Worm (Caenorhabditis elegans) whole organism, L4 larva: ENCODE data around the gene sup-26.

Source experiments
- Y105C5A.15 ChIP-seq: fragments of 200-800 bp; sonication (Bioruptor generic); IDR thresholded peaks from 2 replicates; pipeline ENCODE4 v1.3.6; 2022; ENCODE audit warnings: missing genetic modification characterization, missing compliant biosample characterization
- Y48G9A.11 ChIP-seq: fragments of 200-800 bp; sonication (Bioruptor generic); IDR thresholded peaks from 2 replicates; pipeline ENCODE4 v1.3.6; 2022; ENCODE audit warnings: missing genetic modification reagents, missing genetic modification characterization, missing compliant biosample characterization
- Y5F2A.4 ChIP-seq: fragments of 200-800 bp; sonication (Bioruptor generic); optimal IDR thresholded peaks from 2 replicates; lab custom pipeline; 2018; ENCODE audit warnings: mild to moderate bottlenecking, missing genetic modification characterization, missing compliant biosample characterization
- Y75B8A.6 ChIP-seq: fragments of 200-800 bp; sonication (Bioruptor generic); IDR thresholded peaks from 2 replicates; pipeline ENCODE4 v1.3.6; 2022; ENCODE audit warnings: missing genetic modification reagents, missing genetic modification characterization, missing compliant biosample characterization
- aly-2 ChIP-seq: sonication (generic microtip); optimal IDR thresholded peaks from 2 replicates; lab custom pipeline; 2018; ENCODE audit warnings: missing biosample characterization, missing genetic modification characterization
- ceh-44 ChIP-seq: fragments of 200-800 bp; sonication (Bioruptor generic); IDR thresholded peaks from 2 replicates; pipeline ENCODE4 v1.3.6; 2022; ENCODE audit warnings: missing genetic modification reagents, missing genetic modification characterization, missing compliant biosample characterization
- ceh-62 ChIP-seq: sonication (generic microtip); optimal IDR thresholded peaks from 2 replicates; lab custom pipeline; 2017; ENCODE audit warnings: missing biosample characterization, missing genetic modification characterization
- ces-1 ChIP-seq: fragments of 150-350 bp; sonication (generic microtip); optimal IDR thresholded peaks from 4 replicates; lab custom pipeline; 2014; ENCODE audit warnings: missing biosample characterization, missing genetic modification reagents, missing genetic modification characterization
- ctbp-1 ChIP-seq: fragments of 200-800 bp; sonication (Bioruptor generic); IDR thresholded peaks from 2 replicates; pipeline ENCODE4 v1.3.6; 2022; ENCODE audit warnings: missing genetic modification reagents, missing genetic modification characterization, missing compliant biosample characterization
- daf-8 ChIP-seq: fragments of 200-800 bp; sonication (Bioruptor generic); IDR thresholded peaks from 2 replicates; pipeline ENCODE4 v1.3.6; 2022; ENCODE audit warnings: missing genetic modification characterization, missing compliant biosample characterization
- duxl-1 ChIP-seq: sonication (generic microtip); optimal IDR thresholded peaks from 2 replicates; lab custom pipeline; 2016; ENCODE audit warnings: mild to moderate bottlenecking, missing genetic modification characterization, moderate library complexity, missing compliant biosample characterization; ENCODE audit not compliant: poor library complexity
- dve-1 ChIP-seq: sonication (generic microtip); optimal IDR thresholded peaks from 2 replicates; lab custom pipeline; 2017; ENCODE audit warnings: antibody characterized with exemption, mild to moderate bottlenecking, missing genetic modification characterization, missing compliant biosample characterization; ENCODE audit not compliant: insufficient read depth
- egl-27 ChIP-seq: sonication (generic microtip); optimal IDR thresholded peaks from 3 replicates; lab custom pipeline; 2017; ENCODE audit warnings: missing biosample characterization, missing genetic modification reagents, missing genetic modification characterization
- egl-43 ChIP-seq: fragments of 200-800 bp; sonication (Bioruptor generic); IDR thresholded peaks from 2 replicates; pipeline ENCODE4 v1.3.6; 2022; ENCODE audit warnings: missing genetic modification reagents, missing genetic modification characterization, missing compliant biosample characterization
- fkh-10 ChIP-seq: fragments of 150-350 bp; optimal IDR thresholded peaks from 2 replicates; lab custom pipeline; 2014; ENCODE audit warnings: missing biosample characterization, missing genetic modification reagents, missing genetic modification characterization
- lin-13 ChIP-seq: fragments of 150-350 bp; optimal IDR thresholded peaks from 2 replicates; lab custom pipeline; 2014; ENCODE audit warnings: missing biosample characterization, missing genetic modification reagents, missing genetic modification characterization
- madf-5 ChIP-seq, 2 experiments: fragments of 200-800 bp; sonication (Bioruptor generic); IDR thresholded peaks; 2 replicates each; pipeline ENCODE4 v1.3.6; 2022; ENCODE audit warnings: missing compliant biosample characterization in 2 of 2, missing genetic modification characterization in 2 of 2
- madf-9 ChIP-seq: fragments of 200-800 bp; sonication (Bioruptor generic); conservative IDR thresholded peaks from 2 replicates; pipeline ENCODE4 v1.3.6; 2022; ENCODE audit warnings: missing genetic modification reagents, missing genetic modification characterization, missing compliant biosample characterization
- nhr-28 ChIP-seq: fragments of 150-350 bp; optimal IDR thresholded peaks from 2 replicates; lab custom pipeline; 2014; ENCODE audit warnings: missing biosample characterization, missing genetic modification characterization
- nhr-42 ChIP-seq: fragments of 200-800 bp; sonication (Bioruptor generic); IDR thresholded peaks from 2 replicates; pipeline ENCODE4 v1.3.6; 2022; ENCODE audit warnings: missing genetic modification characterization, missing compliant biosample characterization
- nhr-6 ChIP-seq: fragments of 150-350 bp; optimal IDR thresholded peaks from 2 replicates; lab custom pipeline; 2014; ENCODE audit warnings: missing biosample characterization, missing genetic modification characterization
- nhr-77 ChIP-seq: fragments of 150-350 bp; optimal IDR thresholded peaks from 2 replicates; lab custom pipeline; 2014; ENCODE audit warnings: missing biosample characterization, missing genetic modification characterization
- snpc-4 ChIP-seq: fragments of 150-350 bp; optimal IDR thresholded peaks from 2 replicates; lab custom pipeline; 2014; ENCODE audit warnings: missing biosample characterization, missing genetic modification characterization
- spr-3 ChIP-seq: fragments of 200-800 bp; sonication (Bioruptor generic); optimal IDR thresholded peaks from 2 replicates; lab custom pipeline; 2018; ENCODE audit warnings: mild to moderate bottlenecking, missing genetic modification characterization, missing compliant biosample characterization
- tag-97 ChIP-seq: fragments of 200-800 bp; sonication (Bioruptor generic); IDR thresholded peaks from 2 replicates; pipeline ENCODE4 v1.3.6; 2022; ENCODE audit warnings: missing genetic modification characterization, missing compliant biosample characterization
- unc-62 ChIP-seq, 3 experiments: fragments of 150-350 bp in 1 of 3; sonication (generic microtip); optimal IDR thresholded peaks in 2 of 3; peaks in 1 of 3; 1 replicate in 1 of 3; 2 replicates in 2 of 3; lab custom pipeline; 2014 to 2017; ENCODE audit warnings: missing biosample characterization in 3 of 3, missing genetic modification characterization in 3 of 3, missing genetic modification reagents in 3 of 3, missing genotype in 1 of 3
- vab-7 ChIP-seq: fragments of 200-800 bp; sonication (Bioruptor generic); IDR thresholded peaks from 2 replicates; pipeline ENCODE4 v1.3.6; 2022; ENCODE audit warnings: missing genetic modification reagents, missing genetic modification characterization, missing compliant biosample characterization
- zag-1 ChIP-seq: fragments of 150-350 bp; optimal IDR thresholded peaks from 2 replicates; lab custom pipeline; 2014; ENCODE audit warnings: missing biosample characterization, missing genetic modification characterization
- zfp-3 ChIP-seq: fragments of 200-800 bp; sonication (Bioruptor generic); conservative IDR thresholded peaks from 2 replicates; pipeline ENCODE4 v1.3.6; 2022; ENCODE audit warnings: missing genetic modification reagents, missing genetic modification characterization, missing compliant biosample characterization

The sup-26 gene

ce11 chrIII:4227363-4227762, 52.7 kb downstream of the sup-26 start (continued):
- TF ChIP-seq Y5F2A.4 (GFP tag; lab: Kevin White, UChicago) (no peak), Y105C5A.15 (GFP tag; lab: Robert Waterston, UW) (no peak), dve-1 (tag; lab: Kevin White, UChicago) (peak; percentile 37), nhr-42 (GFP tag; lab: Robert Waterston, UW) (no peak), zag-1 (no peak), duxl-1 (no peak), unc-62 (GFP tag; optimal IDR thresholded peaks at IDR 0.05 in 1 of 2; lab: Kevin White, UChicago) (no peak), unc-62 (tag; optimal IDR thresholded peaks at IDR 0.05; lab: Kevin White, UChicago) (no peak), snpc-4 (tag; lab: Kevin White, UChicago) (no peak), vab-7 (GFP tag; lab: Robert Waterston, UW) (no peak), fkh-10 (GFP tag; lab: Kevin White, UChicago) (no peak), aly-2 (tag; lab: Kevin White, UChicago) (no peak), tag-97 (GFP tag; lab: Robert Waterston, UW) (no peak), ces-1 (GFP tag; lab: Kevin White, UChicago) (no peak), daf-8 (GFP tag; lab: Robert Waterston, UW) (no peak), madf-5 (GFP tag; IDR thresholded peaks at IDR 0.05; lab: Robert Waterston, UW) (no peak), nhr-77 (tag; lab: Kevin White, UChicago) (peak; percentile 9), zfp-3 (GFP tag; lab: Robert Waterston, UW) (no peak), ceh-44 (GFP tag; lab: Robert Waterston, UW) (no peak), nhr-28 (tag; lab: Kevin White, UChicago) (peak; percentile 75), Y48G9A.11 (no peak), madf-9 (GFP tag; lab: Robert Waterston, UW) (no peak), ctbp-1 (GFP tag; lab: Robert Waterston, UW) (no peak), egl-27 (no peak), spr-3 (GFP tag; lab: Kevin White, UChicago) (no peak), ceh-62 (tag; lab: Kevin White, UChicago) (no peak), egl-43 (GFP tag; lab: Robert Waterston, UW) (no peak), Y75B8A.6 (GFP tag; lab: Robert Waterston, UW) (no peak), lin-13 (GFP tag; lab: Kevin White, UChicago) (no peak), nhr-6 (tag; lab: Kevin White, UChicago) (no peak)
